Worm (Caenorhabditis elegans): ENCODE measurements around the gene ctns-1.

DNA sequence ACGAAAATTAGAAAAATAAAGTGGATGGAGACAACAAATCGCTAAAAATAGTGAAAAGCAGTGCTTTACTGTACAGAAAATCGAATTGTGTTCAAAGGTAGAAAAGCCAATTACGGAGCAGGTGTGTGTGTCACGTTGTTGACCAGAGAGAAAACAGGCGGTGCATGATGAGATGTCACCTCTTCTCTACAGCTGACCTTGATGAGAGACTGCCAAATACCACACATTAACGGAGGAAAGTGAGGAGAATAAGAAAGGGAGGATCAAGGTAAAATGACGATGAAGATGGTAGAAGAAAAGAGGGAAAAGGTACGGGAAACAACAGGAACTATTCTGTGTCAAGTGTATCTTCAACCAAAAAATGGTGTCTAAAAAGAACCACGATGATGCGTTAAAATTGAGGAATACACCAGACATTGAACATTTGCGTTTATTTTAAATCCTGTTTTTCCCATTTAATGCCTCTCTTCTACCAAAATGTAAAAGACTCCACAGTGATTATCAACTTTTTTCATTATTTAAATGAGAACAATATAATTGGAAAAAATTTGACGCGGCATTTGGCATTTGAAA, 37.4 kb downstream of the ctns-1 start:
- TF ChIP-seq ztf-29 (GFP tag; IDR thresholded peaks at IDR 0.05) (no peak), ref-1 (GFP tag; conservative IDR thresholded peaks at IDR 0.05) (no peak), flt-1 (GFP tag; IDR thresholded peaks at IDR 0.05) (no peak), ztf-23 (GFP tag; IDR thresholded peaks at IDR 0.05) (no peak), tab-1 (GFP tag; IDR thresholded peaks at IDR 0.05) (no peak), klf-2 (GFP tag; conservative IDR thresholded peaks at IDR 0.05) (no peak), T22C8.4 (GFP tag; IDR thresholded peaks at IDR 0.05) (no peak)

Data from whole organism, midembryonic.